Fruit fly (Drosophila melanogaster): ENCODE results near the gene Tsp26A.

Tsp26A gene

dm6 chr2L:6051212-6051621, 51.2 kb downstream of the Tsp26A start (continued):
- TF ChIP-seq pzg (GFP tag; optimal IDR thresholded peaks at IDR 0.05) (peak; percentile 10), pum (GFP tag; optimal IDR thresholded peaks at IDR 0.05) (peak; percentile 90), CG13287 (GFP tag; IDR thresholded peaks at IDR 0.05; ENCODE audit: partially characterized antibody) (no peak), CG6854 (GFP tag; optimal IDR thresholded peaks at IDR 0.05) (peak; percentile 97), CG7556 (GFP tag; optimal IDR thresholded peaks at IDR 0.05) (peak; percentile 97), nmo (GFP tag; optimal IDR thresholded peaks at IDR 0.05) (peak; percentile 96), pita (GFP tag; optimal IDR thresholded peaks at IDR 0.05) (no peak), fd96Cb (tag; optimal IDR thresholded peaks at IDR 0.05) (peak; percentile 90), CG10431 (GFP tag; optimal IDR thresholded peaks at IDR 0.05) (peak; percentile 92), CG3163 (GFP tag; optimal IDR thresholded peaks at IDR 0.05) (peak; percentile 81), CG4854 (GFP tag; optimal IDR thresholded peaks at IDR 0.05) (peak; percentile 95), bigmax (GFP tag; optimal IDR thresholded peaks at IDR 0.05) (peak; percentile 29), pb (GFP tag; optimal IDR thresholded peaks at IDR 0.05) (peak; percentile 93), CG18599 (GFP tag; optimal IDR thresholded peaks at IDR 0.05) (peak; percentile 99), CG11696 (GFP tag; IDR thresholded peaks at IDR 0.05) (peak; percentile 88), CG18764 (GFP tag; optimal IDR thresholded peaks at IDR 0.05) (peak; percentile 85), Hr39 (optimal IDR thresholded peaks at IDR 0.05) (no peak), chinmo (GFP tag; IDR thresholded peaks at IDR 0.05; ENCODE audit: partially characterized antibody) (no peak), pho (GFP tag; optimal IDR thresholded peaks at IDR 0.05) (peak; percentile 95), CG34376 (GFP tag; optimal IDR thresholded peaks at IDR 0.05) (peak; percentile 98), NK7.1 (GFP tag; optimal IDR thresholded peaks at IDR 0.05) (peak; percentile 86), CG1832 (GFP tag; optimal IDR thresholded peaks at IDR 0.05) (no peak), CG18619 (GFP tag; optimal IDR thresholded peaks at IDR 0.05) (peak; percentile 95), shn (GFP tag; optimal IDR thresholded peaks at IDR 0.05) (peak; percentile 79), Sox102F (GFP tag; optimal IDR thresholded peaks at IDR 0.05) (peak; percentile 95), kni (GFP tag; optimal IDR thresholded peaks at IDR 0.05) (peak; percentile 90), unpg (GFP tag; optimal IDR thresholded peaks at IDR 0.05) (peak; percentile 98), grau (tag; optimal IDR thresholded peaks at IDR 0.05) (peak; percentile 96), CG10565 (GFP tag; optimal IDR thresholded peaks at IDR 0.05) (peak; percentile 80), Dref (GFP tag; IDR thresholded peaks at IDR 0.05) (0 out of 2 replicates have a peak, but pooled peaks have one; percentile 20), CG17359 (tag; optimal IDR thresholded peaks at IDR 0.05) (peak; percentile 97), gfzf (GFP tag; optimal IDR thresholded peaks at IDR 0.05) (no peak), Opbp (GFP tag; IDR thresholded peaks at IDR 0.05; ENCODE audit: partially characterized antibody) (no peak), hth (optimal IDR thresholded peaks at IDR 0.05) (no peak), crp (GFP tag; optimal IDR thresholded peaks at IDR 0.05) (peak in 1 of 2 experiments; percentile 62), Hey (tag; optimal IDR thresholded peaks at IDR 0.05) (peak; percentile 85), btn (GFP tag; optimal IDR thresholded peaks at IDR 0.05) (peak; percentile 94), slou (GFP tag; optimal IDR thresholded peaks at IDR 0.05) (peak; percentile 72), bsh (GFP tag; optimal IDR thresholded peaks at IDR 0.05) (peak; percentile 93 to 97), org-1 (GFP tag; optimal IDR thresholded peaks at IDR 0.05) (peak; percentile 96), CG13775 (GFP tag; optimal IDR thresholded peaks at IDR 0.05) (peak; percentile 95), Lpt (GFP tag; optimal IDR thresholded peaks at IDR 0.05) (no peak), Asciz (GFP tag; optimal IDR thresholded peaks at IDR 0.05) (peak; percentile 95), CG9797 (GFP tag; optimal IDR thresholded peaks at IDR 0.05) (peak; percentile 38), Elba2 (GFP tag; optimal IDR thresholded peaks at IDR 0.05) (no peak)
